Fruit fly (Drosophila melanogaster) S2 (cell line): ENCODE results near the gene Piezo.

ENCODE experiments used
- CG8478 ChIP-seq: fragments of >200 bp; optimal IDR thresholded peaks from 2 replicates; lab custom pipeline; 2018
- CTCF ChIP-seq, 2 experiments: fragments of >200 bp; optimal IDR thresholded peaks; 2 replicates each; lab custom pipeline; 2018

- TF ChIP-seq CG8478 (no peak), CTCF (optimal IDR thresholded peaks at IDR 0.05; lab: Kevin White, UChicago) (no peak)
Observed at dm6 chr2L:8145067-8145808, 17.6 kb upstream of the Piezo start, which contains the start of the genes CG42763 and CG43394.
